Worm (Caenorhabditis elegans): Measurements from ENCODE around the gene hxk-3.

- TF ChIP-seq tbx-2 (tag; optimal IDR thresholded peaks at IDR 0.05) (no peak), ama-1 (optimal IDR thresholded peaks at IDR 0.05) (no peak), elt-3 (tag; optimal IDR thresholded peaks at IDR 0.05) (no peak)
These were observed 12.8 kb downstream of the hxk-3 start, which contains the start of gene txt-4 for ce11 chrIV:1510241-1510640.

All from whole organism, L3 larva.